Worm (Caenorhabditis elegans) whole organism, L4 larva: ENCODE results near the gene sbds-1.

ENCODE experiments used
- F10B5.3 ChIP-seq: sonication (generic microtip); optimal IDR thresholded peaks from 2 replicates; lab custom pipeline; 2016; ENCODE audit warnings: mild to moderate bottlenecking, missing genetic modification characterization, missing compliant biosample characterization
- F26F4.8 ChIP-seq: fragments of 200-800 bp; sonication (Bioruptor generic); conservative IDR thresholded peaks from 2 replicates; pipeline ENCODE4 v1.3.6; 2022; ENCODE audit warnings: missing genetic modification characterization, missing compliant biosample characterization
- F44E2.7 ChIP-seq: fragments of 200-800 bp; sonication (Bioruptor generic); IDR thresholded peaks from 2 replicates; pipeline ENCODE4 v2.1.2; 2022; ENCODE audit warnings: missing genetic modification characterization, missing compliant biosample characterization
- T26A8.4 ChIP-seq: fragments of 200-800 bp; sonication (Bioruptor generic); IDR thresholded peaks from 2 replicates; pipeline ENCODE4 v1.3.6; 2022; ENCODE audit warnings: missing genetic modification characterization, missing compliant biosample characterization
- Y105C5A.15 ChIP-seq: fragments of 200-800 bp; sonication (Bioruptor generic); IDR thresholded peaks from 2 replicates; pipeline ENCODE4 v1.3.6; 2022; ENCODE audit warnings: missing genetic modification characterization, missing compliant biosample characterization
- Y48G9A.11 ChIP-seq: fragments of 200-800 bp; sonication (Bioruptor generic); IDR thresholded peaks from 2 replicates; pipeline ENCODE4 v1.3.6; 2022; ENCODE audit warnings: missing genetic modification reagents, missing genetic modification characterization, missing compliant biosample characterization
- Y75B8A.6 ChIP-seq: fragments of 200-800 bp; sonication (Bioruptor generic); IDR thresholded peaks from 2 replicates; pipeline ENCODE4 v1.3.6; 2022; ENCODE audit warnings: missing genetic modification reagents, missing genetic modification characterization, missing compliant biosample characterization
- ZK337.2 ChIP-seq: fragments of 200-800 bp; sonication (Bioruptor generic); IDR thresholded peaks from 2 replicates; pipeline ENCODE4 v1.3.6; 2022; ENCODE audit warnings: missing genetic modification reagents, missing genetic modification characterization, missing compliant biosample characterization
- aha-1 ChIP-seq: fragments of 150-350 bp; peaks from one replicate; lab custom pipeline; 2014; ENCODE audit warnings: missing biosample characterization, missing genetic modification characterization
- arid-1 ChIP-seq: fragments of 200-800 bp; sonication (Bioruptor generic); conservative IDR thresholded peaks from 2 replicates; pipeline ENCODE4 v1.3.6; 2022; ENCODE audit warnings: missing genetic modification reagents, missing genetic modification characterization, missing compliant biosample characterization
- attf-4 ChIP-seq: sonication (generic microtip); optimal IDR thresholded peaks from 3 replicates; lab custom pipeline; 2017; ENCODE audit warnings: missing biosample characterization, missing genetic modification characterization
- ceh-20 ChIP-seq: fragments of 200-800 bp; sonication (Bioruptor generic); IDR thresholded peaks from 2 replicates; pipeline ENCODE4 v1.3.6; 2022; ENCODE audit warnings: missing genetic modification reagents, missing genetic modification characterization, missing compliant biosample characterization
- ceh-44 ChIP-seq: fragments of 200-800 bp; sonication (Bioruptor generic); IDR thresholded peaks from 2 replicates; pipeline ENCODE4 v1.3.6; 2022; ENCODE audit warnings: missing genetic modification reagents, missing genetic modification characterization, missing compliant biosample characterization
- ces-1 ChIP-seq: fragments of 150-350 bp; sonication (generic microtip); optimal IDR thresholded peaks from 4 replicates; lab custom pipeline; 2014; ENCODE audit warnings: missing biosample characterization, missing genetic modification reagents, missing genetic modification characterization
- cey-2 ChIP-seq: sonication (generic microtip); optimal IDR thresholded peaks from 3 replicates; lab custom pipeline; 2017; ENCODE audit warnings: missing genetic modification characterization, mild to moderate bottlenecking, missing compliant biosample characterization, antibody characterized with exemption, borderline replicate concordance; ENCODE audit not compliant: insufficient read depth
- daf-16 ChIP-seq, 3 experiments: sonication (generic microtip); optimal IDR thresholded peaks; 2 replicates each; lab custom pipeline; 2016 to 2017; ENCODE audit warnings: missing genetic modification characterization in 3 of 3, missing genetic modification reagents in 3 of 3, mild to moderate bottlenecking in 2 of 3, missing compliant biosample characterization in 2 of 3, missing biosample characterization in 1 of 3, moderate library complexity in 1 of 3
- daf-8 ChIP-seq: fragments of 200-800 bp; sonication (Bioruptor generic); IDR thresholded peaks from 2 replicates; pipeline ENCODE4 v1.3.6; 2022; ENCODE audit warnings: missing genetic modification characterization, missing compliant biosample characterization
- dmd-9 ChIP-seq: fragments of 200-800 bp; sonication (Bioruptor generic); IDR thresholded peaks from 2 replicates; pipeline ENCODE4 v1.3.6; 2022; ENCODE audit warnings: missing genetic modification reagents, missing genetic modification characterization, missing compliant biosample characterization
- dve-1 ChIP-seq: sonication (generic microtip); optimal IDR thresholded peaks from 2 replicates; lab custom pipeline; 2017; ENCODE audit warnings: antibody characterized with exemption, mild to moderate bottlenecking, missing genetic modification characterization, missing compliant biosample characterization; ENCODE audit not compliant: insufficient read depth
- fkh-10 ChIP-seq: fragments of 150-350 bp; optimal IDR thresholded peaks from 2 replicates; lab custom pipeline; 2014; ENCODE audit warnings: missing biosample characterization, missing genetic modification reagents, missing genetic modification characterization
- gei-8 ChIP-seq: fragments of 200-800 bp; sonication (Bioruptor generic); optimal IDR thresholded peaks from 2 replicates; lab custom pipeline; 2018; ENCODE audit warnings: mild to moderate bottlenecking, missing genetic modification characterization, missing compliant biosample characterization
- hlh-11 ChIP-seq: fragments of 200-800 bp; sonication (Bioruptor generic); optimal IDR thresholded peaks from 2 replicates; lab custom pipeline; 2018; ENCODE audit warnings: mild to moderate bottlenecking, missing genetic modification characterization, missing compliant biosample characterization
- hlh-30 ChIP-seq: sonication (generic microtip); optimal IDR thresholded peaks from 2 replicates; lab custom pipeline; 2017; ENCODE audit warnings: antibody characterized with exemption, mild to moderate bottlenecking, missing genetic modification characterization, missing compliant biosample characterization; ENCODE audit not compliant: insufficient read depth
- hmg-1.1 ChIP-seq: fragments of 200-800 bp; sonication (Bioruptor generic); IDR thresholded peaks from 2 replicates; pipeline ENCODE4 v1.3.6; 2022; ENCODE audit warnings: missing genetic modification reagents, missing genetic modification characterization, missing compliant biosample characterization
- lim-7 ChIP-seq: fragments of 200-800 bp; sonication (Bioruptor generic); IDR thresholded peaks from 2 replicates; pipeline ENCODE4 v1.3.6; 2022; ENCODE audit warnings: missing genetic modification characterization, missing compliant biosample characterization
- lin-1 ChIP-seq: fragments of 200-800 bp; sonication (Bioruptor generic); IDR thresholded peaks from 2 replicates; pipeline ENCODE4 v1.3.6; 2022; ENCODE audit warnings: missing genetic modification reagents, missing genetic modification characterization, missing compliant biosample characterization
- madf-5 ChIP-seq, 2 experiments: fragments of 200-800 bp; sonication (Bioruptor generic); IDR thresholded peaks; 2 replicates each; pipeline ENCODE4 v1.3.6; 2022; ENCODE audit warnings: missing compliant biosample characterization in 2 of 2, missing genetic modification characterization in 2 of 2
- madf-9 ChIP-seq: fragments of 200-800 bp; sonication (Bioruptor generic); conservative IDR thresholded peaks from 2 replicates; pipeline ENCODE4 v1.3.6; 2022; ENCODE audit warnings: missing genetic modification reagents, missing genetic modification characterization, missing compliant biosample characterization
- mdt-29 ChIP-seq: fragments of 200-800 bp; sonication (Bioruptor generic); IDR thresholded peaks from 2 replicates; pipeline ENCODE4 v1.3.6; 2022; ENCODE audit warnings: missing genetic modification reagents, missing genetic modification characterization, missing compliant biosample characterization
- mep-1 ChIP-seq: fragments of 150-350 bp; sonication (generic microtip); optimal IDR thresholded peaks from 3 replicates; lab custom pipeline; 2014; ENCODE audit warnings: missing biosample characterization, missing genetic modification characterization
- mes-2 ChIP-seq: sonication (generic microtip); optimal IDR thresholded peaks from 2 replicates; lab custom pipeline; 2016; ENCODE audit warnings: missing genotype, mild to moderate bottlenecking, missing genetic modification characterization, missing compliant biosample characterization; ENCODE audit not compliant: poor library complexity, severe bottlenecking
- mxl-2 ChIP-seq: fragments of 200-800 bp; sonication (Bioruptor generic); conservative IDR thresholded peaks from 2 replicates; pipeline ENCODE4 v1.3.6; 2022; ENCODE audit warnings: missing genetic modification reagents, missing genetic modification characterization, missing compliant biosample characterization
- nhr-10 ChIP-seq: fragments of 150-350 bp; optimal IDR thresholded peaks from 2 replicates; lab custom pipeline; 2014; ENCODE audit warnings: missing biosample characterization, missing genetic modification characterization
- nhr-102 ChIP-seq: sonication (generic microtip); optimal IDR thresholded peaks from 2 replicates; lab custom pipeline; 2016; ENCODE audit warnings: mild to moderate bottlenecking, missing genetic modification characterization, moderate library complexity, missing compliant biosample characterization
- nhr-11 ChIP-seq: fragments of 150-350 bp; optimal IDR thresholded peaks from 2 replicates; lab custom pipeline; 2014; ENCODE audit warnings: missing biosample characterization, missing genetic modification characterization
- nhr-237 ChIP-seq: sonication (generic microtip); optimal IDR thresholded peaks from 2 replicates; lab custom pipeline; 2017; ENCODE audit warnings: missing biosample characterization, missing genetic modification characterization
- nhr-28 ChIP-seq: fragments of 150-350 bp; optimal IDR thresholded peaks from 2 replicates; lab custom pipeline; 2014; ENCODE audit warnings: missing biosample characterization, missing genetic modification characterization
- nhr-42 ChIP-seq: fragments of 200-800 bp; sonication (Bioruptor generic); IDR thresholded peaks from 2 replicates; pipeline ENCODE4 v1.3.6; 2022; ENCODE audit warnings: missing genetic modification characterization, missing compliant biosample characterization
- nhr-6 ChIP-seq: fragments of 150-350 bp; optimal IDR thresholded peaks from 2 replicates; lab custom pipeline; 2014; ENCODE audit warnings: missing biosample characterization, missing genetic modification characterization
- pqm-1 ChIP-seq: sonication (generic microtip); optimal IDR thresholded peaks from 2 replicates; lab custom pipeline; 2017; ENCODE audit warnings: missing biosample characterization, missing genetic modification characterization
- rbr-2 ChIP-seq: sonication (generic microtip); optimal IDR thresholded peaks from 2 replicates; lab custom pipeline; 2016; ENCODE audit warnings: missing genotype, missing genetic modification characterization, missing compliant biosample characterization
- saeg-2 ChIP-seq: fragments of 200-800 bp; sonication (Bioruptor generic); IDR thresholded peaks from 2 replicates; pipeline ENCODE4 v1.3.6; 2022; ENCODE audit warnings: missing genetic modification reagents, missing genetic modification characterization, missing compliant biosample characterization
- skn-1 ChIP-seq: fragments of 150-350 bp; optimal IDR thresholded peaks from 2 replicates; lab custom pipeline; 2014; ENCODE audit warnings: missing biosample characterization, missing genetic modification characterization
- spr-1 ChIP-seq: sonication (generic microtip); optimal IDR thresholded peaks from 2 replicates; lab custom pipeline; 2016; ENCODE audit warnings: mild to moderate bottlenecking, missing genetic modification characterization, missing compliant biosample characterization
- tra-1 ChIP-seq: fragments of 200-800 bp; sonication (Bioruptor generic); IDR thresholded peaks from 2 replicates; pipeline ENCODE4 v1.3.6; 2022; ENCODE audit warnings: missing genetic modification reagents, missing genetic modification characterization, missing compliant biosample characterization
- unc-39 ChIP-seq: sonication (generic microtip); optimal IDR thresholded peaks from 2 replicates; lab custom pipeline; 2017; ENCODE audit warnings: missing biosample characterization, missing genetic modification characterization
- unc-62 ChIP-seq, 3 experiments: fragments of 150-350 bp in 1 of 3; sonication (generic microtip); optimal IDR thresholded peaks in 2 of 3; peaks in 1 of 3; 1 replicate in 1 of 3; 2 replicates in 2 of 3; lab custom pipeline; 2014 to 2017; ENCODE audit warnings: missing biosample characterization in 3 of 3, missing genetic modification characterization in 3 of 3, missing genetic modification reagents in 3 of 3, missing genotype in 1 of 3
- vab-7 ChIP-seq: fragments of 200-800 bp; sonication (Bioruptor generic); IDR thresholded peaks from 2 replicates; pipeline ENCODE4 v1.3.6; 2022; ENCODE audit warnings: missing genetic modification reagents, missing genetic modification characterization, missing compliant biosample characterization
- zfp-2 ChIP-seq: sonication (generic microtip); optimal IDR thresholded peaks from 2 replicates; lab custom pipeline; 2016; ENCODE audit warnings: mild to moderate bottlenecking, missing genetic modification characterization, missing compliant biosample characterization
- zfp-3 ChIP-seq: fragments of 200-800 bp; sonication (Bioruptor generic); conservative IDR thresholded peaks from 2 replicates; pipeline ENCODE4 v1.3.6; 2022; ENCODE audit warnings: missing genetic modification reagents, missing genetic modification characterization, missing compliant biosample characterization
- ztf-11 ChIP-seq: fragments of 150-350 bp; optimal IDR thresholded peaks from 2 replicates; lab custom pipeline; 2014; ENCODE audit warnings: missing biosample characterization, missing genetic modification characterization

Gene sbds-1

ce11 chrIII:651587-651986, 13.4 kb upstream of the sbds-1 start:
- no peak for TF ChIP-seq fkh-10
- TF ChIP-seq ceh-20 (GFP tag; lab: Robert Waterston, UW): no peak
- TF ChIP-seq tra-1 (GFP tag; lab: Robert Waterston, UW): no peak
- TF ChIP-seq saeg-2 (GFP tag; lab: Robert Waterston, UW): no peak
- no peak for TF ChIP-seq F44E2.7 (GFP tag; lab: Robert Waterston, UW)
- TF ChIP-seq mes-2: peak; percentile 36
- TF ChIP-seq daf-16 (GFP tag; optimal IDR thresholded peaks at IDR 0.05; lab: Kevin White, UChicago): no peak
- TF ChIP-seq daf-16 (tag; optimal IDR thresholded peaks at IDR 0.05; lab: Kevin White, UChicago): peak; percentile 91
- no peak for TF ChIP-seq rbr-2 (tag; lab: Kevin White, UChicago)
- no peak for TF ChIP-seq zfp-3 (GFP tag; lab: Robert Waterston, UW)
- no peak for TF ChIP-seq nhr-42
- TF ChIP-seq lim-7 (GFP tag; lab: Robert Waterston, UW): no peak
- TF ChIP-seq F10B5.3 (tag; lab: Kevin White, UChicago): no peak
- TF ChIP-seq T26A8.4 (GFP tag; lab: Robert Waterston, UW): no peak
- TF ChIP-seq unc-62 (GFP tag; optimal IDR thresholded peaks at IDR 0.05 in 1 of 2; lab: Kevin White, UChicago): no peak
- TF ChIP-seq unc-62 (tag; optimal IDR thresholded peaks at IDR 0.05; lab: Kevin White, UChicago): no peak
- no peak for TF ChIP-seq zfp-2 (tag; lab: Kevin White, UChicago)
- TF ChIP-seq unc-39 (tag; lab: Kevin White, UChicago): no peak
- TF ChIP-seq nhr-102 (tag; lab: Kevin White, UChicago): no peak
- peak; percentile 58 for TF ChIP-seq hlh-11
- TF ChIP-seq Y75B8A.6: no peak
- TF ChIP-seq F26F4.8 (GFP tag; lab: Robert Waterston, UW): no peak
- no peak for TF ChIP-seq cey-2 (tag; lab: Kevin White, UChicago)
- peak; percentile 78 for TF ChIP-seq nhr-28
- TF ChIP-seq spr-1 (tag; lab: Kevin White, UChicago): no peak
- no peak for TF ChIP-seq lin-1
- TF ChIP-seq nhr-10: no peak
- no peak for TF ChIP-seq ces-1
- no peak for TF ChIP-seq madf-9
- no peak for TF ChIP-seq nhr-237 (tag; lab: Kevin White, UChicago)
- TF ChIP-seq skn-1: no peak
- no peak for TF ChIP-seq ZK337.2
- peak; percentile 88 for TF ChIP-seq pqm-1 (tag; lab: Kevin White, UChicago)
- TF ChIP-seq mep-1 (tag; lab: Kevin White, UChicago): no peak
- TF ChIP-seq Y48G9A.11: no peak
- TF ChIP-seq vab-7 (GFP tag; lab: Robert Waterston, UW): no peak
- no peak for TF ChIP-seq Y105C5A.15 (GFP tag; lab: Robert Waterston, UW)
- TF ChIP-seq attf-4 (tag; lab: Kevin White, UChicago): no peak
- TF ChIP-seq madf-5 (GFP tag; IDR thresholded peaks at IDR 0.05; lab: Robert Waterston, UW): no peak
- no peak for TF ChIP-seq ztf-11
- no peak for TF ChIP-seq hmg-1.1 (GFP tag; lab: Robert Waterston, UW)
- no peak for TF ChIP-seq aha-1
- TF ChIP-seq mdt-29 (GFP tag; lab: Robert Waterston, UW): no peak
- no peak for TF ChIP-seq gei-8
- TF ChIP-seq dmd-9 (GFP tag; lab: Robert Waterston, UW): no peak
- no peak for TF ChIP-seq arid-1 (GFP tag; lab: Robert Waterston, UW)
- TF ChIP-seq nhr-11 (tag; lab: Kevin White, UChicago): no peak
- TF ChIP-seq mxl-2 (GFP tag; lab: Robert Waterston, UW): no peak
- TF ChIP-seq dve-1 (tag; lab: Kevin White, UChicago): peak; percentile 49
- no peak for TF ChIP-seq daf-8 (GFP tag; lab: Robert Waterston, UW)
- TF ChIP-seq ceh-44: no peak
- peak; percentile 14 for TF ChIP-seq nhr-6 (tag; lab: Kevin White, UChicago)
- peak; percentile 45 for TF ChIP-seq hlh-30 (tag; lab: Kevin White, UChicago)
